Fruit fly (Drosophila melanogaster): Measurements from ENCODE around the gene Hsp23.

The Hsp23 gene

dm6 chr3L:9333745-9334382, 47.8 kb upstream of the Hsp23 start, which contains the start of gene PGRP-LA (continued):
- peak; percentile 1 for TF ChIP-seq Six4 (GFP tag; optimal IDR thresholded peaks at IDR 0.05)
- no peak for TF ChIP-seq CG6689 (GFP tag; IDR thresholded peaks at IDR 0.05)
- no peak for TF ChIP-seq CG17186 (GFP tag; optimal IDR thresholded peaks at IDR 0.05)
- TF ChIP-seq Ets97D (GFP tag; optimal IDR thresholded peaks at IDR 0.05) = no peak
- TF ChIP-seq Meics (GFP tag; optimal IDR thresholded peaks at IDR 0.05) = peak; percentile 56
- no peak for TF ChIP-seq hkb (optimal IDR thresholded peaks at IDR 0.05)
- TF ChIP-seq hkb (GFP tag; IDR thresholded peaks at IDR 0.05) = no peak
- no peak for TF ChIP-seq luna (GFP tag; optimal IDR thresholded peaks at IDR 0.05)
- no peak for TF ChIP-seq zfh2 (GFP tag; optimal IDR thresholded peaks at IDR 0.05)
- no peak for TF ChIP-seq CG4854 (GFP tag; optimal IDR thresholded peaks at IDR 0.05)
- no peak for TF ChIP-seq CG5953 (GFP tag; IDR thresholded peaks at IDR 0.05)
- TF ChIP-seq Scr (GFP tag; IDR thresholded peaks at IDR 0.05; ENCODE audit: partially characterized antibody) = no peak
- no peak for TF ChIP-seq amos (GFP tag; IDR thresholded peaks at IDR 0.05; ENCODE audit: partially characterized antibody)
- peak; percentile 31 for TF ChIP-seq caup (GFP tag; optimal IDR thresholded peaks at IDR 0.05; ENCODE audit: severe bottlenecking)
- peak; percentile 81 for TF ChIP-seq CG32532 (GFP tag; IDR thresholded peaks at IDR 0.05)
- no peak for TF ChIP-seq pros (GFP tag; optimal IDR thresholded peaks at IDR 0.05)
- TF ChIP-seq GATAe (GFP tag; conservative IDR thresholded peaks at IDR 0.05) = no peak
- TF ChIP-seq bab2 (GFP tag; optimal IDR thresholded peaks at IDR 0.05) = no peak
- no peak for TF ChIP-seq CG31365 (tag; optimal IDR thresholded peaks at IDR 0.05)
- TF ChIP-seq CoRest (tag; optimal IDR thresholded peaks at IDR 0.05) = no peak
- TF ChIP-seq CG2712 (tag; optimal IDR thresholded peaks at IDR 0.05) = no peak
- TF ChIP-seq CG30403 (GFP tag; optimal IDR thresholded peaks at IDR 0.05) = peak; percentile 12
- TF ChIP-seq CG2120 (GFP tag; optimal IDR thresholded peaks at IDR 0.05) = peak; percentile 28
- TF ChIP-seq CG17829 (tag; optimal IDR thresholded peaks at IDR 0.05) = no peak
- TF ChIP-seq CG10209 (GFP tag; optimal IDR thresholded peaks at IDR 0.05) = no peak
- TF ChIP-seq CG17912 (GFP tag; optimal IDR thresholded peaks at IDR 0.05) = no peak
- TF ChIP-seq Ravus (GFP tag; IDR thresholded peaks at IDR 0.05) = no peak
- TF ChIP-seq bsh (GFP tag; optimal IDR thresholded peaks at IDR 0.05) = no peak
- peak; percentile 27 for TF ChIP-seq Oli (tag; optimal IDR thresholded peaks at IDR 0.05)
- peak; percentile 11 for TF ChIP-seq ewg (GFP tag; optimal IDR thresholded peaks at IDR 0.05)
- TF ChIP-seq CG2889 (GFP tag; IDR thresholded peaks at IDR 0.05) = no peak
- TF ChIP-seq schlank (tag; optimal IDR thresholded peaks at IDR 0.05) = no peak
- TF ChIP-seq PHDP (tag; optimal IDR thresholded peaks at IDR 0.05) = peak; percentile 63
- TF ChIP-seq Antp (GFP tag; optimal IDR thresholded peaks at IDR 0.05) = no peak
- peak; percentile 51 for TF ChIP-seq Sox102F (GFP tag; optimal IDR thresholded peaks at IDR 0.05)
- TF ChIP-seq dpn (GFP tag; optimal IDR thresholded peaks at IDR 0.05) = peak in 1 of 2 experiments; percentile 36

dm6 chr3L:9335711-9336110, 46.0 kb upstream of the Hsp23 start:
- no peak for TF ChIP-seq CG18619 (GFP tag; optimal IDR thresholded peaks at IDR 0.05)
- peak; percentile 31; the same call in 1 of the 2 replicates for TF ChIP-seq CG9932 (GFP tag; IDR thresholded peaks at IDR 0.05)
- no peak for TF ChIP-seq Dbx (GFP tag; IDR thresholded peaks at IDR 0.05)
- peak; percentile 10 for TF ChIP-seq caup (GFP tag; optimal IDR thresholded peaks at IDR 0.05; ENCODE audit: severe bottlenecking)
- TF ChIP-seq CG2116 (GFP tag; optimal IDR thresholded peaks at IDR 0.05) = no peak
- TF ChIP-seq CG12299 (tag; optimal IDR thresholded peaks at IDR 0.05) = no peak
- TF ChIP-seq CG13296 (GFP tag; optimal IDR thresholded peaks at IDR 0.05) = no peak
- no peak for TF ChIP-seq CG17385 (GFP tag; optimal IDR thresholded peaks at IDR 0.05)
- no peak; the same call in 1 of the 2 replicates for TF ChIP-seq rib (GFP tag; IDR thresholded peaks at IDR 0.05)
- peak; percentile 44 for TF ChIP-seq CG10321 (GFP tag; IDR thresholded peaks at IDR 0.05)
- TF ChIP-seq fd3F (GFP tag; optimal IDR thresholded peaks at IDR 0.05) = no peak
- TF ChIP-seq Myb (GFP tag; optimal IDR thresholded peaks at IDR 0.05) = no peak
- TF ChIP-seq lbe (GFP tag; optimal IDR thresholded peaks at IDR 0.05) = no peak
- no peak for TF ChIP-seq BtbVII (GFP tag; optimal IDR thresholded peaks at IDR 0.05)
- TF ChIP-seq Scr (GFP tag; IDR thresholded peaks at IDR 0.05; ENCODE audit: partially characterized antibody) = no peak
- no peak for TF ChIP-seq wor (GFP tag; IDR thresholded peaks at IDR 0.05)
- no peak for TF ChIP-seq CG2120 (GFP tag; optimal IDR thresholded peaks at IDR 0.05)
- no peak for TF ChIP-seq sens-2 (GFP tag; IDR thresholded peaks at IDR 0.05)
- no peak for TF ChIP-seq Kr (GFP tag; optimal IDR thresholded peaks at IDR 0.05)

Measured in whole organism, embryonic.